Worm (Caenorhabditis elegans): Measurements from ENCODE around the gene cut-1.

Gene cut-1

DNA sequence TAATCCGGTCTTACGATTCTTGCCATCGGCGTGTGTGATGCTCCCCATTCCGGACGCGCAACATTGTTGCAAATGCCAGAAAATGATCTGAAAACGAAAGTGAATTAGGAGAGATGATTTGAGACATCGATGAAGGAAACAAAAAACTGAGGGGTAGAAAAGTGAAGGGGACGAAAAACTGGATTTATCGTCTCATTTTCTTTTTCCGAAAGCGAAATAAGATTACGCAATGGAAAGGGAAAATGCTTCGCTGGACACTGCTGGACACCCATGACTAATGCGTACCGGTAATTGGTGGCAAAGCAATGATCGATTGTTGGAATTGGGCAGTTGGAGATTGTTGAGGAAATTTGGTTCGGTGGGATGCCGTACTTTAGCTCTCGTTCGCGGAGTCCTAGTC lies 22.4 kb upstream of the cut-1 start:
- TF ChIP-seq ama-1 (optimal IDR thresholded peaks at IDR 0.05), result no peak
- TF ChIP-seq ceh-18 (tag; optimal IDR thresholded peaks at IDR 0.05), result no peak
- TF ChIP-seq K09A11.1 (tag; optimal IDR thresholded peaks at IDR 0.05; ENCODE audit: insufficient read depth), result no peak
- TF ChIP-seq pha-4 (tag; optimal IDR thresholded peaks at IDR 0.05), result no peak
- no peak for TF ChIP-seq pax-1 (tag; optimal IDR thresholded peaks at IDR 0.05)
- no peak for TF ChIP-seq nhr-11 (tag; optimal IDR thresholded peaks at IDR 0.05)
- TF ChIP-seq pag-3 (tag; optimal IDR thresholded peaks at IDR 0.05; ENCODE audit: borderline replicate concordance), result no peak
- TF ChIP-seq ceh-31 (tag; optimal IDR thresholded peaks at IDR 0.05), result no peak
- TF ChIP-seq ttx-3 (tag; optimal IDR thresholded peaks at IDR 0.05), result no peak
- TF ChIP-seq syd-9 (tag; optimal IDR thresholded peaks at IDR 0.05), result no peak
- TF ChIP-seq hlh-6 (tag; optimal IDR thresholded peaks at IDR 0.05), result no peak
- TF ChIP-seq ceh-2 (tag; optimal IDR thresholded peaks at IDR 0.05), result no peak
- TF ChIP-seq pqm-1 (tag; optimal IDR thresholded peaks at IDR 0.05), result no peak
- TF ChIP-seq ets-4 (tag; optimal IDR thresholded peaks at IDR 0.05), result no peak
- TF ChIP-seq ceh-24 (tag; optimal IDR thresholded peaks at IDR 0.05), result no peak
- TF ChIP-seq tbx-2 (tag; optimal IDR thresholded peaks at IDR 0.05), result no peak
- TF ChIP-seq C38D4.7 (GFP tag; optimal IDR thresholded peaks at IDR 0.05), result no peak
- no peak for TF ChIP-seq lin-11 (tag; optimal IDR thresholded peaks at IDR 0.05)
- no peak for TF ChIP-seq ceh-48 (tag; optimal IDR thresholded peaks at IDR 0.05)
- TF ChIP-seq unc-55 (GFP tag; optimal IDR thresholded peaks at IDR 0.05), result no peak

DNA sequence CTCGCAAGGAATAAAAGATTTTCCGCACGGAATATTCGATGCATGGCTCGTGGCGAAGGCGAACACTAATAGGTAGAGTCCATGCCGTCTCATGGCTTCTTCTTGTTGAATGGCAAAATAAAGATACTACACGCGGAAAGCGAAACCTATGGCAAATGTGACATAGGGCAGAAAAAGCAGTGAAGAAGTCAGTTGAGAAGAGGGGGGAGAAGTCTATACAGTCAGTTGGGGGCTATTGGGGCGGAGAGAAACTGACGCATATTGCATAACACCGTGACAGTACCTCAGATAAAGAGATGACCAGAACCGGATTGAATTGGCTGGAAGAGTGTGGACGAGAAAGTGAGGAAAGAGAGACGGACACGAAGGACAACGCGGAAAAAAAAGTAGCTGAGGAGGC lies 21.5 kb upstream of the cut-1 start, which contains the start of gene T06D8.10:
TSS of gene T06D8.10 (minus strand) at position 101 of the 400 bp plus-strand sequence.
- TF ChIP-seq hlh-8 (tag; optimal IDR thresholded peaks at IDR 0.05), result no peak
- peak; percentile 11 for TF ChIP-seq sdc-2 (tag; optimal IDR thresholded peaks at IDR 0.05)

- TF ChIP-seq pha-4 (tag; optimal IDR thresholded peaks at IDR 0.05) (no peak), ceh-14 (tag; optimal IDR thresholded peaks at IDR 0.05) (no peak), ceh-6 (GFP tag; optimal IDR thresholded peaks at IDR 0.05) (no peak), ceh-31 (tag; optimal IDR thresholded peaks at IDR 0.05) (no peak), npax-4 (tag; optimal IDR thresholded peaks at IDR 0.05) (no peak), ceh-2 (tag; optimal IDR thresholded peaks at IDR 0.05) (no peak), lim-6 (tag; optimal IDR thresholded peaks at IDR 0.05) (no peak), hlh-13 (GFP tag; optimal IDR thresholded peaks at IDR 0.05) (no peak), ref-2 (tag; optimal IDR thresholded peaks at IDR 0.05) (no peak), rnt-1 (tag; optimal IDR thresholded peaks at IDR 0.05) (no peak), madf-2 (tag; optimal IDR thresholded peaks at IDR 0.05) (no peak), T23F11.4 (GFP tag; optimal IDR thresholded peaks at IDR 0.05) (no peak)
These were observed 13.4 kb upstream of the cut-1 start, which contains the start of gene T05B9.2 for ce11 chrII:11255536-11255935. Gene T05B9.2 (plus strand): TSS chrII:11255836.

DNA sequence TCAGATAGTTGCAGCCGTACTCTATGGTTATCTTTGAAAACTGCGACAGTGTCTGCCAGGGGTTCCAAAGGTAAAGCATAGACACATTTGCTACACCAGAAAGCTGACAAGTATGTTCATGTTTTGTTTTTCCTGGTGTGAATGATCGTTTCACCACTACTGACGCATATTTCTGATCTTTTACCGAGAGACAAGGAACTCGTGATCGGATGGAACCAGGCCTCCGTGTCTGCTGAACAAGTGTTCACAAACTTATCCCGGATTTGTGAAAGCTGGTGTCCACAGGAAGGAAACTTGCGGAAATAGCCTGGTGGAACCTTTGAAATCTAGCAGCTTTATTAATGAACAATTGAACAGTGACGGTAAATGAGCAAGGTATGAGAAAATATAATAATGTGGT lies 9.2 kb upstream of the cut-1 start:
- TF ChIP-seq ceh-48 (tag; optimal IDR thresholded peaks at IDR 0.05) (no peak), gmeb-2 (tag; optimal IDR thresholded peaks at IDR 0.05) (no peak), ref-2 (tag; optimal IDR thresholded peaks at IDR 0.05) (no peak), ceh-31 (tag; optimal IDR thresholded peaks at IDR 0.05) (no peak), pqm-1 (tag; optimal IDR thresholded peaks at IDR 0.05) (no peak), tbx-7 (tag; optimal IDR thresholded peaks at IDR 0.05) (no peak), K09A11.1 (tag; optimal IDR thresholded peaks at IDR 0.05; ENCODE audit: insufficient read depth) (no peak), pag-3 (tag; optimal IDR thresholded peaks at IDR 0.05; ENCODE audit: borderline replicate concordance) (no peak), unc-55 (GFP tag; optimal IDR thresholded peaks at IDR 0.05) (no peak), ceh-19 (GFP tag; optimal IDR thresholded peaks at IDR 0.05) (no peak), eyg-1 (tag; optimal IDR thresholded peaks at IDR 0.05) (no peak)

DNA sequence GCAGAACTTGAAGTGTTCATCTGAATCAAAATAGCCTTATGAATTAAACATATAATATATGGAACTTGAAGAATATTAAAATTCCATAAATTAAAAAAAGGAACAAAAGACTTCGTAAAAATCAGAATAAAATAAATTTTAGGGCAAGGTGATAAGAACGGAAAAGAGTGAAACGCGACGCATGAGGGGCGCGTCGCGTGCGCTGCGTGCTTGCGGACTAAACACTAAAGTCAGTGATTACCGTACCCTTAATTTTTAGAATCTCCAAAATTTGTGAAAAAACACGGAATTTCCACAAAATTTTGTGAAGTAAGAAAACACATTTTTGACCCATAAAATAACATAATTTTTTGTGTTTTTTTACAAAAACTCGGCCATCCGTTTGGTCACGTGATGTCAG lies 7.7 kb upstream of the cut-1 start, which contains the start of gene T05B9.1:
TSS of gene T05B9.1 (minus strand) at position 20 of the 400 bp plus-strand sequence.
- TF ChIP-seq F13H6.1 (tag; optimal IDR thresholded peaks at IDR 0.05) (no peak), rnt-1 (tag; optimal IDR thresholded peaks at IDR 0.05) (no peak), ceh-18 (tag; optimal IDR thresholded peaks at IDR 0.05) (no peak), mec-3 (tag; optimal IDR thresholded peaks at IDR 0.05; ENCODE audit: borderline replicate concordance) (no peak), elt-4 (tag; optimal IDR thresholded peaks at IDR 0.05) (no peak), ceh-30 (tag; optimal IDR thresholded peaks at IDR 0.05) (no peak), npax-4 (tag; optimal IDR thresholded peaks at IDR 0.05) (no peak), ceh-19 (GFP tag; optimal IDR thresholded peaks at IDR 0.05) (no peak), pqm-1 (tag; optimal IDR thresholded peaks at IDR 0.05) (no peak), ets-4 (tag; optimal IDR thresholded peaks at IDR 0.05) (no peak), C08G9.2 (tag; optimal IDR thresholded peaks at IDR 0.05) (no peak), unc-42 (tag; optimal IDR thresholded peaks at IDR 0.05) (no peak), sox-2 (GFP tag; IDR thresholded peaks at IDR 0.05) (no peak), hlh-8 (tag; optimal IDR thresholded peaks at IDR 0.05) (no peak), unc-3 (GFP tag; conservative IDR thresholded peaks at IDR 0.05) (no peak), unc-3 (tag; optimal IDR thresholded peaks at IDR 0.05) (no peak), eyg-1 (tag; optimal IDR thresholded peaks at IDR 0.05) (no peak), lin-11 (tag; optimal IDR thresholded peaks at IDR 0.05) (no peak), C38D4.7 (GFP tag; optimal IDR thresholded peaks at IDR 0.05) (no peak), tbx-2 (tag; optimal IDR thresholded peaks at IDR 0.05) (no peak), pha-4 (tag; optimal IDR thresholded peaks at IDR 0.05) (no peak)

All from whole organism, late embryonic.